Worm (Caenorhabditis elegans): Measurements from ENCODE around the gene pqm-1.

pqm-1 gene

DNA sequence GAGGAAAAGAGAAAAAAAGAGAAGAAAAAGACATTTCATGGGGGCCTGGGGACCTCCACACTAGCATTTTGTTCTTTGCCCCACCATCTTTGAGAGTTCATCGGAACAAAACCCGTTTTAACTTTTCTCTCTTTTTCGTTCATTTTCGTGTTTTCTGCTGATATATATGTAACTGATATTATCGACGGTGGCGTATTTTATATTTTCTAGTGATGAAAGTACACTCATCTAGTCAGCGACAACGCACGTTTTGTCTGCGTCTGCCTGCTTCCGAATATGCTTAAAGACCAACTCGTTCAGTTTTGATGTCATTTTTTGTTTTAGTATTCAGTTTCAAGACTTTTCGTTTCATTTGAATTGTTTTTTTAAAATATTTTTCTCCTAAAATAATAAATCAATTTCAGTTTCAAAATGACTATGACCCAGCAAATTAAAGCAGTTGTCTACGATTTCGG is 28.9 kb upstream of the pqm-1 start, which contains the start of gene bigr-1:
TSS of gene bigr-1 (plus strand) at position 405 of the 455 bp plus-strand sequence.
- TF ChIP-seq nhr-10 (tag; optimal IDR thresholded peaks at IDR 0.05), result no peak
- TF ChIP-seq dmd-4 (tag; optimal IDR thresholded peaks at IDR 0.05), result no peak
- no peak for TF ChIP-seq unc-62 (GFP tag; optimal IDR thresholded peaks at IDR 0.05)
- peak; percentile 4 for TF ChIP-seq nhr-129 (tag; optimal IDR thresholded peaks at IDR 0.05)
- peak; percentile 44 for TF ChIP-seq fos-1 (tag; optimal IDR thresholded peaks at IDR 0.05)
- no peak for TF ChIP-seq ztf-1 (GFP tag; conservative IDR thresholded peaks at IDR 0.05)
- no peak for TF ChIP-seq snpc-4 (tag; optimal IDR thresholded peaks at IDR 0.05)
- TF ChIP-seq aly-2 (tag; optimal IDR thresholded peaks at IDR 0.05), result no peak
- TF ChIP-seq mab-5 (tag; optimal IDR thresholded peaks at IDR 0.05), result no peak
- no peak for TF ChIP-seq nhr-25 (tag; optimal IDR thresholded peaks at IDR 0.05)
- no peak for TF ChIP-seq Y55F3AM.14 (GFP tag; optimal IDR thresholded peaks at IDR 0.05)
- peak in 1 of 2 experiments; percentile 9 for TF ChIP-seq mdl-1 (tag; optimal IDR thresholded peaks at IDR 0.05)
- TF ChIP-seq sma-9 (GFP tag; optimal IDR thresholded peaks at IDR 0.05), result peak; percentile 83
- TF ChIP-seq sma-9 (tag; optimal IDR thresholded peaks at IDR 0.05), result no peak
- no peak for TF ChIP-seq unc-39 (tag; optimal IDR thresholded peaks at IDR 0.05)
- TF ChIP-seq lin-13 (GFP tag; optimal IDR thresholded peaks at IDR 0.05), result no peak
- TF ChIP-seq elt-1 (tag; optimal IDR thresholded peaks at IDR 0.05), result no peak
- TF ChIP-seq F13H6.1 (tag; optimal IDR thresholded peaks at IDR 0.05), result peak; percentile 3
- peak; percentile 27 for TF ChIP-seq gmeb-1 (tag; optimal IDR thresholded peaks at IDR 0.05)
- TF ChIP-seq lsy-2 (tag; optimal IDR thresholded peaks at IDR 0.05), result no peak
- TF ChIP-seq ceh-16 (tag; optimal IDR thresholded peaks at IDR 0.05), result no peak
- peak; percentile 26 for TF ChIP-seq nhr-21 (tag; optimal IDR thresholded peaks at IDR 0.05)
- peak; percentile 57 for TF ChIP-seq crh-2 (tag; optimal IDR thresholded peaks at IDR 0.05)
- TF ChIP-seq blmp-1 (tag; optimal IDR thresholded peaks at IDR 0.05; ENCODE audit: insufficient read depth), result no peak
- TF ChIP-seq ztf-11 (tag; optimal IDR thresholded peaks at IDR 0.05), result no peak
- TF ChIP-seq egl-27 (tag; optimal IDR thresholded peaks at IDR 0.05), result no peak
- no peak for TF ChIP-seq alr-1 (tag; optimal IDR thresholded peaks at IDR 0.05)
- TF ChIP-seq ztf-4 (tag; optimal IDR thresholded peaks at IDR 0.05), result no peak
- no peak for TF ChIP-seq mbf-1 (tag; optimal IDR thresholded peaks at IDR 0.05)
- TF ChIP-seq nhr-12 (tag; optimal IDR thresholded peaks at IDR 0.05), result no peak
- TF ChIP-seq sem-4 (tag; optimal IDR thresholded peaks at IDR 0.05), result no peak

DNA sequence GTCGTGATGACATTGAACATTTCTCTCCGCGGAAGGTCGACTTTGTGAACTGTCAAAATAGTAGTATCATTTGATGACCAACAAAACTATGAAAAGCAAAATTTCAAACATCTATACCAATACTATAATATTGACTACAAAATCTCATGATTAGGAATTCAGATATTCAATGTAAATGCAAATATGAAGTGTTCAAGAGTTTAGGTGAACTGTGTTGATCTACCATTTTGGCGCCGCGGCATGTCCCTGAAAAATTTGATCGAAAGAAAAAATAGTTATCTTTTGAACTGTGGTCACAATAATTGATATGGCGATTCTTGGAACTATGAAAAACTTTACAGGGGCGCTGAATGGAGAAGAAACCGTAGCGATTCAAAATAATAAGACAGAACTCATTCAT is 26.3 kb upstream of the pqm-1 start:
- no peak for TF ChIP-seq sma-9 (GFP tag; optimal IDR thresholded peaks at IDR 0.05)
- TF ChIP-seq sma-9 (tag; optimal IDR thresholded peaks at IDR 0.05), result no peak
- no peak for TF ChIP-seq ceh-16 (tag; optimal IDR thresholded peaks at IDR 0.05)
- TF ChIP-seq egl-27 (tag; optimal IDR thresholded peaks at IDR 0.05), result no peak
- TF ChIP-seq mdl-1 (tag; optimal IDR thresholded peaks at IDR 0.05), result no peak
- no peak for TF ChIP-seq elt-1 (tag; optimal IDR thresholded peaks at IDR 0.05)
- TF ChIP-seq lsy-2 (tag; optimal IDR thresholded peaks at IDR 0.05), result no peak
- no peak for TF ChIP-seq gmeb-1 (tag; optimal IDR thresholded peaks at IDR 0.05)
- no peak for TF ChIP-seq mab-5 (tag; optimal IDR thresholded peaks at IDR 0.05)
- no peak for TF ChIP-seq ztf-1 (GFP tag; conservative IDR thresholded peaks at IDR 0.05)
- TF ChIP-seq zag-1 (tag; optimal IDR thresholded peaks at IDR 0.05), result no peak
- no peak for TF ChIP-seq lin-39 (tag; optimal IDR thresholded peaks at IDR 0.05)
- no peak for TF ChIP-seq blmp-1 (tag; optimal IDR thresholded peaks at IDR 0.05; ENCODE audit: insufficient read depth)
- no peak for TF ChIP-seq peb-1 (tag; optimal IDR thresholded peaks at IDR 0.05)
- no peak for TF ChIP-seq R02D3.7 (tag; optimal IDR thresholded peaks at IDR 0.05)

DNA sequence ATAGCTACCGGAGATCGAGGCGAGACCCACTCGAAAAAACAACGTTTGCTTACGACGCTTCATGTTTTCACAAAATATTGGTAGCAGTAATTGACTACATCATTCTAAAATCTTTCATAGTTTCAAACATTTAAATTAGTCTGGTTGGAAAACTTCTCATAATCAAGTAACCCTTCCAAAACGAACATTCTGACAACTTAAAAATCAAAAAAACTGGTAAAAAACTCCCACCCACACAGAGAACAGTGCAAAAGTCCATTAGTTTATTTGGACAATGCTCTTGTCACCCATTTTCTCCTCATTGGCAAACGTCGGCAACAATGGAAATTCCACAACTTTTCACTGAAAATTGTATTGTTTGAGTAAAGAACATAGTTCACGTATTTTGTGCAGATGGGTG is 25.0 kb upstream of the pqm-1 start, which contains the start of gene F37H8.6:
TSS of gene F37H8.6 (minus strand) at position 101 of the 400 bp plus-strand sequence.
- no peak for TF ChIP-seq lin-13 (GFP tag; optimal IDR thresholded peaks at IDR 0.05)

DNA sequence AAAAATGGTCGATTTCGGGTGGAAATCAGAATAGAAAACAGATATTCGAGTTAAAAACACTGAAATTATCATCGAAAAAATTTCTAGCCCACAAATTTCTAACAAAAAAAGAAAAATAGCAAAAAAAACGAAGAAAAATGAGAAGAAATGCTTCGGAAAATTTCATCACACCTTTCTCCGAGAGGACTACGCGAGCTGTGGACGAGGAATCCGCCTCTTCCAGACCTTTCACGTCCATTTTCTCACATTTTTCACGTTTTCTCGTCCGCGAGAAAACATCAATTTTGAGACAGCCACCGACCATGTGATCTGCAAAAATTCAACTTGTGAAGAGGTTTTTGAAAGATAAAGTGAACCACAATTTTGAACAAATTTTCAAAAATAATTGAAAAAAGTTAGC is 24.0 kb upstream of the pqm-1 start:
- TF ChIP-seq crh-2 (tag; optimal IDR thresholded peaks at IDR 0.05), result no peak
- peak; percentile 15 for TF ChIP-seq unc-55 (GFP tag; optimal IDR thresholded peaks at IDR 0.05)
- no peak for TF ChIP-seq nhr-11 (tag; optimal IDR thresholded peaks at IDR 0.05)
- peak in 1 of 2 experiments; percentile 35 for TF ChIP-seq lsy-2 (tag; optimal IDR thresholded peaks at IDR 0.05)
- TF ChIP-seq Y55F3AM.14 (GFP tag; optimal IDR thresholded peaks at IDR 0.05), result no peak
- TF ChIP-seq C34F6.9 (tag; optimal IDR thresholded peaks at IDR 0.05), result peak; percentile 6
- TF ChIP-seq nhr-25 (tag; optimal IDR thresholded peaks at IDR 0.05), result no peak
- TF ChIP-seq ceh-82 (tag; optimal IDR thresholded peaks at IDR 0.05), result no peak
- no peak for TF ChIP-seq dmd-4 (tag; optimal IDR thresholded peaks at IDR 0.05)
- TF ChIP-seq gmeb-1 (tag; optimal IDR thresholded peaks at IDR 0.05), result no peak
- TF ChIP-seq sma-9 (GFP tag; optimal IDR thresholded peaks at IDR 0.05), result no peak
- TF ChIP-seq sma-9 (tag; optimal IDR thresholded peaks at IDR 0.05), result no peak
